Fruit fly (Drosophila melanogaster): Measurements from ENCODE around the gene Ada2b.
A peak's percentile ranks its signal among the peaks of the same experiment; 100 is the strongest.

The Ada2b gene

dm6 chr3R:8233864-8234263 is 6.5 kb downstream of the Ada2b start (continued):
- 0 out of 2 replicates have a peak, but pooled peaks have one; percentile 30 for TF ChIP-seq stc (GFP tag; IDR thresholded peaks at IDR 0.05)
- TF ChIP-seq wdn (GFP tag; IDR thresholded peaks at IDR 0.05) = no peak
- TF ChIP-seq CG13123 (GFP tag; optimal IDR thresholded peaks at IDR 0.05) = no peak
- TF ChIP-seq ken (GFP tag; IDR thresholded peaks at IDR 0.05) = no peak
- TF ChIP-seq crol (GFP tag; IDR thresholded peaks at IDR 0.05) = no peak
- TF ChIP-seq twi (tag; optimal IDR thresholded peaks at IDR 0.05) = no peak
- no peak for TF ChIP-seq CG17829 (tag; optimal IDR thresholded peaks at IDR 0.05)
- no peak for TF ChIP-seq nerfin-2 (GFP tag; IDR thresholded peaks at IDR 0.05; ENCODE audit: partially characterized antibody)
- TF ChIP-seq Mad (GFP tag; optimal IDR thresholded peaks at IDR 0.05) = no peak
- TF ChIP-seq hth (optimal IDR thresholded peaks at IDR 0.05) = no peak
- TF ChIP-seq CG10654 (GFP tag; optimal IDR thresholded peaks at IDR 0.05) = no peak
- TF ChIP-seq gem (tag; optimal IDR thresholded peaks at IDR 0.05) = peak; percentile 61
- peak; percentile 86 for TF ChIP-seq D19B (GFP tag; optimal IDR thresholded peaks at IDR 0.05)
- no peak for TF ChIP-seq nmo (GFP tag; optimal IDR thresholded peaks at IDR 0.05)
- no peak for TF ChIP-seq pzg (GFP tag; optimal IDR thresholded peaks at IDR 0.05)
- no peak for TF ChIP-seq CG34376 (GFP tag; optimal IDR thresholded peaks at IDR 0.05)
- no peak for TF ChIP-seq slp2 (GFP tag; optimal IDR thresholded peaks at IDR 0.05)
- no peak for TF ChIP-seq TFAM (GFP tag; optimal IDR thresholded peaks at IDR 0.05)
- no peak for TF ChIP-seq her (GFP tag; optimal IDR thresholded peaks at IDR 0.05)
- no peak for TF ChIP-seq psq (GFP tag; optimal IDR thresholded peaks at IDR 0.05)
- TF ChIP-seq CG9437 (GFP tag; optimal IDR thresholded peaks at IDR 0.05) = no peak
- no peak for TF ChIP-seq Dref (GFP tag; IDR thresholded peaks at IDR 0.05)
- TF ChIP-seq CG43689 (GFP tag; IDR thresholded peaks at IDR 0.05) = no peak
- no peak for TF ChIP-seq Camta (GFP tag; optimal IDR thresholded peaks at IDR 0.05)
- TF ChIP-seq exex (tag; optimal IDR thresholded peaks at IDR 0.05) = no peak
- TF ChIP-seq dimm (GFP tag; IDR thresholded peaks at IDR 0.05) = no peak
- peak in 1 of 2 experiments; percentile 61 for TF ChIP-seq pan (optimal IDR thresholded peaks at IDR 0.05)
- TF ChIP-seq pan (GFP tag; optimal IDR thresholded peaks at IDR 0.05 in 1 of 2, IDR thresholded peaks at IDR 0.05 in 1 of 2) = no peak
- TF ChIP-seq CG1602 (GFP tag; optimal IDR thresholded peaks at IDR 0.05) = no peak
- peak; percentile 21; the same call in 1 of the 2 replicates for TF ChIP-seq ato (GFP tag; IDR thresholded peaks at IDR 0.05; ENCODE audit: partially characterized antibody)
- 0 out of 2 replicates have a peak, but pooled peaks have one; percentile 13 for TF ChIP-seq vvl (GFP tag; IDR thresholded peaks at IDR 0.05)
- TF ChIP-seq grn (GFP tag; optimal IDR thresholded peaks at IDR 0.05) = no peak
- TF ChIP-seq Ssrp (tag; optimal IDR thresholded peaks at IDR 0.05) = peak; percentile 28
- TF ChIP-seq CG10267 (tag; optimal IDR thresholded peaks at IDR 0.05) = peak; percentile 7
- no peak for TF ChIP-seq Dbx (GFP tag; IDR thresholded peaks at IDR 0.05)
- no peak for TF ChIP-seq fd3F (GFP tag; optimal IDR thresholded peaks at IDR 0.05)
- TF ChIP-seq CG1603 (tag; optimal IDR thresholded peaks at IDR 0.05) = peak; percentile 59
- no peak for TF ChIP-seq CG17385 (GFP tag; optimal IDR thresholded peaks at IDR 0.05)
- no peak for TF ChIP-seq gcm2 (GFP tag; optimal IDR thresholded peaks at IDR 0.05)
- no peak for TF ChIP-seq toy (GFP tag; IDR thresholded peaks at IDR 0.05)
- TF ChIP-seq CG13624 (GFP tag; optimal IDR thresholded peaks at IDR 0.05) = no peak
- no peak for TF ChIP-seq Nf-YC (tag; optimal IDR thresholded peaks at IDR 0.05)
- TF ChIP-seq CG4360 (GFP tag; IDR thresholded peaks at IDR 0.05) = no peak
- TF ChIP-seq PHDP (tag; optimal IDR thresholded peaks at IDR 0.05) = peak; percentile 13
- no peak for TF ChIP-seq sd (tag; optimal IDR thresholded peaks at IDR 0.05)
- TF ChIP-seq CG10979 (tag; optimal IDR thresholded peaks at IDR 0.05) = peak; percentile 35
- no peak for TF ChIP-seq CG4424 (GFP tag; optimal IDR thresholded peaks at IDR 0.05)
- TF ChIP-seq CG13424 (tag; optimal IDR thresholded peaks at IDR 0.05) = no peak
- TF ChIP-seq Hr3 (GFP tag; optimal IDR thresholded peaks at IDR 0.05) = peak; percentile 7
- peak; percentile 15 for TF ChIP-seq org-1 (GFP tag; optimal IDR thresholded peaks at IDR 0.05)
- no peak for TF ChIP-seq klu (GFP tag; IDR thresholded peaks at IDR 0.05)
- TF ChIP-seq gcm (GFP tag; optimal IDR thresholded peaks at IDR 0.05) = no peak
- TF ChIP-seq dpn (GFP tag; optimal IDR thresholded peaks at IDR 0.05) = peak in 1 of 2 experiments; percentile 16

Measured in whole organism, embryonic.